Fruit fly (Drosophila melanogaster): Measurements from ENCODE around the gene CG32579.

- peak; percentile 59 for TF ChIP-seq cic (GFP tag; optimal IDR thresholded peaks at IDR 0.05)
- TF ChIP-seq CG11617 (GFP tag; optimal IDR thresholded peaks at IDR 0.05), result peak; percentile 68
Observed at dm6 chrX:16288492-16288964, 34.6 kb upstream of the CG32579 start, which contains the start of the genes CG32576 and caz.
